Worm (Caenorhabditis elegans): ENCODE data around the gene cest-28.

ce11 chrV:6699021-6699420 lies 29.4 kb downstream of the cest-28 start:
- TF ChIP-seq elt-1 (tag; optimal IDR thresholded peaks at IDR 0.05; ENCODE audit: borderline replicate concordance, insufficient read depth) (no peak), unc-62 (GFP tag; optimal IDR thresholded peaks at IDR 0.05) (no peak), mls-2 (tag; optimal IDR thresholded peaks at IDR 0.05) (no peak), lsy-2 (tag; optimal IDR thresholded peaks at IDR 0.05) (no peak), ztf-11 (tag; optimal IDR thresholded peaks at IDR 0.05) (no peak), ceh-83 (GFP tag; optimal IDR thresholded peaks at IDR 0.05) (no peak), snpc-4 (tag; optimal IDR thresholded peaks at IDR 0.05) (no peak), pha-4 (tag; optimal IDR thresholded peaks at IDR 0.05) (no peak), nhr-2 (tag; optimal IDR thresholded peaks at IDR 0.05) (no peak), tbx-8 (GFP tag; optimal IDR thresholded peaks at IDR 0.05) (no peak)

All from whole organism, mixed stage, embryonic.